Fruit fly (Drosophila melanogaster): Measurements from ENCODE around the gene CG31715.

DNA sequence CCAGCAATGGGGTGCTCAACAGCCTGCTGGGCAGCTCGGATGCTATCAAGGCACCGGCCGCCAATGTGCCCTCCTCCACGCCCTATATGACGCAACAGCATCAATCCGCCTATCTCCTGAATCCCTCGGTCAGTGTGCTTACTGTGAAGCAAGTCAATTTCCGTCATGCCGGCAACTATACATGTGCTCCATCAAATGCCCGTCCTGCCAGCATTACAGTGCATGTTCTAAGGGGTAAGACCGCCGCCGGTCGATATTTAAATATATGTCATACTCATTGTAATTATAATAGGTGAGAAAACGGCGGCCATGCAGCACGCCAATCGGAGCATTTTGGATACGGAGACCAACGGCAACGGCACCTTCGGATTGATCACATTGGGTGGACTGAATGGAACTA lies 37.2 kb downstream of the CG31715 start:
- TF ChIP-seq sna (GFP tag; IDR thresholded peaks at IDR 0.05; ENCODE audit: partially characterized antibody) = no peak
- TF ChIP-seq CG18262 (tag; optimal IDR thresholded peaks at IDR 0.05) = no peak
- TF ChIP-seq Bteb2 (GFP tag; optimal IDR thresholded peaks at IDR 0.05) = no peak
- TF ChIP-seq pan (optimal IDR thresholded peaks at IDR 0.05) = no peak
- TF ChIP-seq pan (GFP tag; optimal IDR thresholded peaks at IDR 0.05 in 1 of 2, IDR thresholded peaks at IDR 0.05 in 1 of 2) = peak in 1 of 2 experiments; percentile 17
- TF ChIP-seq insv (GFP tag; optimal IDR thresholded peaks at IDR 0.05) = no peak
- no peak for TF ChIP-seq CG10543 (GFP tag; optimal IDR thresholded peaks at IDR 0.05)
- no peak for TF ChIP-seq CG14965 (GFP tag; optimal IDR thresholded peaks at IDR 0.05; ENCODE audit: borderline replicate concordance)
- no peak for TF ChIP-seq lola (GFP tag; optimal IDR thresholded peaks at IDR 0.05)
- no peak for TF ChIP-seq Hmr (GFP tag; optimal IDR thresholded peaks at IDR 0.05)
- TF ChIP-seq fru (optimal IDR thresholded peaks at IDR 0.05) = no peak
- TF ChIP-seq ttk (GFP tag; IDR thresholded peaks at IDR 0.05) = no peak
